Fruit fly (Drosophila melanogaster) whole organism, pupa: Measurements from ENCODE around the gene Patsas.

Experiments
- CG12605 ChIP-seq: fragments of 200-800 bp; sonication (Bioruptor generic); IDR thresholded peaks from 2 replicates; pipeline ENCODE4 v1.3.6; 2022; ENCODE audit warnings: missing biosample characterization, missing genetic modification characterization
- CG13204 ChIP-seq: fragments of 200-800 bp; sonication (Bioruptor generic); optimal IDR thresholded peaks from 2 replicates; lab custom pipeline; 2018; ENCODE audit warnings: missing biosample characterization, mild to moderate bottlenecking, missing genetic modification characterization, moderate library complexity
- CG32121 ChIP-seq: fragments of 200-800 bp; sonication (Bioruptor generic); IDR thresholded peaks from 2 replicates; pipeline ENCODE4 v1.3.6; 2022; ENCODE audit warnings: missing biosample characterization, missing genetic modification characterization
- CG34367 ChIP-seq: fragments of 200-800 bp; sonication (Bioruptor generic); optimal IDR thresholded peaks from 2 replicates; lab custom pipeline; 2018; ENCODE audit warnings: missing biosample characterization, mild to moderate bottlenecking, missing genetic modification characterization
- CG4496 ChIP-seq: fragments of 200-800 bp; sonication (Bioruptor generic); IDR thresholded peaks from 3 replicates; pipeline ENCODE4 v1.3.6; 2022; ENCODE audit warnings: missing biosample characterization, missing genetic modification characterization
- CG8159 ChIP-seq: fragments of 200-800 bp; sonication (Bioruptor generic); optimal IDR thresholded peaks from 3 replicates; lab custom pipeline; 2018; ENCODE audit warnings: missing biosample characterization, mild to moderate bottlenecking, missing genetic modification characterization, moderate library complexity
- CG8301 ChIP-seq: fragments of 200-800 bp; sonication (Bioruptor generic); optimal IDR thresholded peaks from 2 replicates; lab custom pipeline; 2018; ENCODE audit warnings: missing biosample characterization, mild to moderate bottlenecking, missing genetic modification characterization
- CG9948 ChIP-seq: fragments of 200-800 bp; sonication (Bioruptor generic); optimal IDR thresholded peaks from 2 replicates; lab custom pipeline; 2018; ENCODE audit warnings: missing biosample characterization, mild to moderate bottlenecking, missing genetic modification characterization, moderate library complexity
- D1 ChIP-seq: fragments of 200-800 bp; sonication (Bioruptor generic); optimal IDR thresholded peaks from 2 replicates; lab custom pipeline; 2018; ENCODE audit warnings: missing biosample characterization, mild to moderate bottlenecking, missing genetic modification characterization, moderate library complexity
- EcR ChIP-seq: fragments of 200-800 bp; sonication (Bioruptor generic); optimal IDR thresholded peaks from 3 replicates; lab custom pipeline; 2019; ENCODE audit warnings: missing biosample characterization, missing genetic modification characterization, mild to moderate bottlenecking, moderate library complexity, missing genetic modification reagents
- Ets98B ChIP-seq: fragments of 200-800 bp; sonication (Bioruptor generic); IDR thresholded peaks from 2 replicates; pipeline ENCODE4 v1.3.6; 2022; ENCODE audit warnings: missing biosample characterization, missing genetic modification characterization
- Pif1A ChIP-seq: fragments of 200-800 bp; sonication (Bioruptor generic); optimal IDR thresholded peaks from 3 replicates; lab custom pipeline; 2016; ENCODE audit warnings: missing biosample characterization, missing genetic modification characterization
- Pif1B ChIP-seq: fragments of 200-800 bp; sonication (Bioruptor generic); optimal IDR thresholded peaks from 3 replicates; lab custom pipeline; 2016; ENCODE audit warnings: missing biosample characterization, missing genetic modification characterization
- fd96Ca ChIP-seq: fragments of 200-800 bp; sonication (Bioruptor generic); IDR thresholded peaks from 3 replicates; pipeline ENCODE4 v1.3.6; 2022; ENCODE audit warnings: missing biosample characterization, missing genetic modification characterization

DNA sequence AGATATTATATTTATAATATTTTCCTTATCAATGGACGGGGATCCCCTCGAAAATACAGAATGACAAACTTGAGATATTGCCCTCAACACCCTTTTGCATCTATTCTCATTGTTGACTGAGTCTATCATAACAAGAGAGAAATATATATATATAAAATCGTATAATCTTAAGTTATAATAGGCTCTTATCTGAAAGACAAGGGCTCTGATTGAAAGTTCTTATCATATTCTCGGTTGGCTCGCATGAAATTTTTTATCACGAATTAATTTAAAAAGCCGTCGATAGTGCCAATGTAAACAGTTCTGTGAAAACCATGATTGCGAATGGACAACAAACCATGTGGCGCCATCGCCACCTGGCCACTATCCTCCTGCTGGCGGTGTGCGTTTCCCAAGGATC lies 7.7 kb upstream of the Patsas start, which contains the start of gene Phae2:
- TF ChIP-seq CG4496 (GFP tag; lab: Robert Waterston, UW) (no peak), CG8301 (tag; lab: Kevin White, UChicago) (no peak), CG13204 (GFP tag; lab: Kevin White, UChicago) (no peak), Ets98B (GFP tag; lab: Robert Waterston, UW) (no peak), CG32121 (GFP tag; lab: Robert Waterston, UW) (no peak), fd96Ca (GFP tag; lab: Robert Waterston, UW) (no peak), CG9948 (tag; lab: Kevin White, UChicago) (no peak), EcR (GFP tag; lab: Kevin White, UChicago) (no peak), CG34367 (tag; lab: Kevin White, UChicago) (no peak), D1 (no peak), CG8159 (tag; lab: Kevin White, UChicago) (no peak), CG12605 (no peak), Pif1B (GFP tag; lab: Kevin White, UChicago) (no peak), Pif1A (GFP tag; lab: Kevin White, UChicago) (no peak)
